Worm (Caenorhabditis elegans) whole organism, L4 larva: ENCODE data around the gene Y47D7A.19.

Source experiments
- F10B5.3 ChIP-seq: sonication (generic microtip); optimal IDR thresholded peaks from 2 replicates; lab custom pipeline; 2016; ENCODE audit warnings: mild to moderate bottlenecking, missing genetic modification characterization, missing compliant biosample characterization
- R02D3.7 ChIP-seq: fragments of 150-350 bp; sonication (generic microtip); optimal IDR thresholded peaks from 3 replicates; lab custom pipeline; 2014; ENCODE audit warnings: missing biosample characterization, missing genetic modification characterization
- T20F7.1 ChIP-seq: fragments of 200-800 bp; sonication (Bioruptor generic); optimal IDR thresholded peaks from 2 replicates; lab custom pipeline; 2018; ENCODE audit warnings: mild to moderate bottlenecking, missing genetic modification characterization, missing compliant biosample characterization
- Y105C5A.15 ChIP-seq: fragments of 200-800 bp; sonication (Bioruptor generic); IDR thresholded peaks from 2 replicates; pipeline ENCODE4 v1.3.6; 2022; ENCODE audit warnings: missing genetic modification characterization, missing compliant biosample characterization
- Y48G9A.11 ChIP-seq: fragments of 200-800 bp; sonication (Bioruptor generic); IDR thresholded peaks from 2 replicates; pipeline ENCODE4 v1.3.6; 2022; ENCODE audit warnings: missing genetic modification reagents, missing genetic modification characterization, missing compliant biosample characterization
- ZK337.2 ChIP-seq: fragments of 200-800 bp; sonication (Bioruptor generic); IDR thresholded peaks from 2 replicates; pipeline ENCODE4 v1.3.6; 2022; ENCODE audit warnings: missing genetic modification reagents, missing genetic modification characterization, missing compliant biosample characterization
- arid-1 ChIP-seq: fragments of 200-800 bp; sonication (Bioruptor generic); conservative IDR thresholded peaks from 2 replicates; pipeline ENCODE4 v1.3.6; 2022; ENCODE audit warnings: missing genetic modification reagents, missing genetic modification characterization, missing compliant biosample characterization
- ceh-20 ChIP-seq: fragments of 200-800 bp; sonication (Bioruptor generic); IDR thresholded peaks from 2 replicates; pipeline ENCODE4 v1.3.6; 2022; ENCODE audit warnings: missing genetic modification reagents, missing genetic modification characterization, missing compliant biosample characterization
- ceh-32 ChIP-seq: sonication (generic microtip); optimal IDR thresholded peaks from 2 replicates; lab custom pipeline; 2016; ENCODE audit warnings: mild to moderate bottlenecking, missing genetic modification characterization, missing compliant biosample characterization; ENCODE audit not compliant: poor library complexity
- daf-12 ChIP-seq: fragments of 150-350 bp; optimal IDR thresholded peaks from 2 replicates; lab custom pipeline; 2014; ENCODE audit warnings: missing biosample characterization, missing genetic modification reagents, missing genetic modification characterization
- daf-16 ChIP-seq, 3 experiments: sonication (generic microtip); optimal IDR thresholded peaks; 2 replicates each; lab custom pipeline; 2016 to 2017; ENCODE audit warnings: missing genetic modification characterization in 3 of 3, missing genetic modification reagents in 3 of 3, mild to moderate bottlenecking in 2 of 3, missing compliant biosample characterization in 2 of 3, missing biosample characterization in 1 of 3, moderate library complexity in 1 of 3
- daf-19 ChIP-seq: fragments of 200-800 bp; sonication (Bioruptor generic); conservative IDR thresholded peaks from 2 replicates; pipeline ENCODE4 v1.3.6; 2022; ENCODE audit warnings: missing genetic modification characterization, missing compliant biosample characterization
- dmd-6 ChIP-seq: fragments of 200-800 bp; sonication (Bioruptor generic); IDR thresholded peaks from 2 replicates; pipeline ENCODE4 v1.3.6; 2022; ENCODE audit warnings: missing genetic modification reagents, missing genetic modification characterization, missing compliant biosample characterization
- dmd-8 ChIP-seq: fragments of 200-800 bp; sonication (Bioruptor generic); IDR thresholded peaks from 2 replicates; pipeline ENCODE4 v1.3.6; 2022; ENCODE audit warnings: missing genetic modification characterization, missing compliant biosample characterization
- dmd-9 ChIP-seq: fragments of 200-800 bp; sonication (Bioruptor generic); IDR thresholded peaks from 2 replicates; pipeline ENCODE4 v1.3.6; 2022; ENCODE audit warnings: missing genetic modification reagents, missing genetic modification characterization, missing compliant biosample characterization
- dve-1 ChIP-seq: sonication (generic microtip); optimal IDR thresholded peaks from 2 replicates; lab custom pipeline; 2017; ENCODE audit warnings: antibody characterized with exemption, mild to moderate bottlenecking, missing genetic modification characterization, missing compliant biosample characterization; ENCODE audit not compliant: insufficient read depth
- fkh-10 ChIP-seq: fragments of 150-350 bp; optimal IDR thresholded peaks from 2 replicates; lab custom pipeline; 2014; ENCODE audit warnings: missing biosample characterization, missing genetic modification reagents, missing genetic modification characterization
- gei-8 ChIP-seq: fragments of 200-800 bp; sonication (Bioruptor generic); optimal IDR thresholded peaks from 2 replicates; lab custom pipeline; 2018; ENCODE audit warnings: mild to moderate bottlenecking, missing genetic modification characterization, missing compliant biosample characterization
- hif-1 ChIP-seq, 2 experiments: sonication (generic microtip); optimal IDR thresholded peaks; 2 replicates each; lab custom pipeline; 2016 to 2017; ENCODE audit warnings: missing compliant biosample characterization in 2 of 2, missing genetic modification characterization in 2 of 2, missing genetic modification reagents in 2 of 2, missing genotype in 2 of 2, mild to moderate bottlenecking in 1 of 2
- hmg-1.1 ChIP-seq: fragments of 200-800 bp; sonication (Bioruptor generic); IDR thresholded peaks from 2 replicates; pipeline ENCODE4 v1.3.6; 2022; ENCODE audit warnings: missing genetic modification reagents, missing genetic modification characterization, missing compliant biosample characterization
- jun-1 ChIP-seq: fragments of 150-350 bp; optimal IDR thresholded peaks from 2 replicates; lab custom pipeline; 2014; ENCODE audit warnings: missing biosample characterization, missing genetic modification reagents, missing genetic modification characterization
- lim-7 ChIP-seq: fragments of 200-800 bp; sonication (Bioruptor generic); IDR thresholded peaks from 2 replicates; pipeline ENCODE4 v1.3.6; 2022; ENCODE audit warnings: missing genetic modification characterization, missing compliant biosample characterization
- lin-39 ChIP-seq: fragments of 150-350 bp; optimal IDR thresholded peaks from 2 replicates; lab custom pipeline; 2014; ENCODE audit warnings: missing biosample characterization, missing genetic modification reagents, missing genetic modification characterization
- lir-3 ChIP-seq: sonication (generic microtip); optimal IDR thresholded peaks from 2 replicates; lab custom pipeline; 2016; ENCODE audit warnings: mild to moderate bottlenecking, missing genetic modification characterization, missing compliant biosample characterization
- lsy-2 ChIP-seq, 2 experiments: fragments of 150-350 bp in 1 of 2; sonication (generic microtip) in 1 of 2; optimal IDR thresholded peaks; 2 replicates each; lab custom pipeline; 2014 to 2017; ENCODE audit warnings: missing biosample characterization in 2 of 2, missing genetic modification characterization in 2 of 2
- mes-2 ChIP-seq: sonication (generic microtip); optimal IDR thresholded peaks from 2 replicates; lab custom pipeline; 2016; ENCODE audit warnings: missing genotype, mild to moderate bottlenecking, missing genetic modification characterization, missing compliant biosample characterization; ENCODE audit not compliant: poor library complexity, severe bottlenecking
- mxl-2 ChIP-seq: fragments of 200-800 bp; sonication (Bioruptor generic); conservative IDR thresholded peaks from 2 replicates; pipeline ENCODE4 v1.3.6; 2022; ENCODE audit warnings: missing genetic modification reagents, missing genetic modification characterization, missing compliant biosample characterization
- nhr-102 ChIP-seq: sonication (generic microtip); optimal IDR thresholded peaks from 2 replicates; lab custom pipeline; 2016; ENCODE audit warnings: mild to moderate bottlenecking, missing genetic modification characterization, moderate library complexity, missing compliant biosample characterization
- nhr-25 ChIP-seq: sonication (generic microtip); optimal IDR thresholded peaks from 2 replicates; lab custom pipeline; 2017; ENCODE audit warnings: missing genetic modification characterization, mild to moderate bottlenecking, missing compliant biosample characterization, antibody characterized with exemption, moderate library complexity, borderline replicate concordance; ENCODE audit not compliant: insufficient read depth
- nhr-28 ChIP-seq: fragments of 150-350 bp; optimal IDR thresholded peaks from 2 replicates; lab custom pipeline; 2014; ENCODE audit warnings: missing biosample characterization, missing genetic modification characterization
- nhr-42 ChIP-seq: fragments of 200-800 bp; sonication (Bioruptor generic); IDR thresholded peaks from 2 replicates; pipeline ENCODE4 v1.3.6; 2022; ENCODE audit warnings: missing genetic modification characterization, missing compliant biosample characterization
- nhr-6 ChIP-seq: fragments of 150-350 bp; optimal IDR thresholded peaks from 2 replicates; lab custom pipeline; 2014; ENCODE audit warnings: missing biosample characterization, missing genetic modification characterization
- nhr-76 ChIP-seq: fragments of 150-350 bp; optimal IDR thresholded peaks from 2 replicates; lab custom pipeline; 2014; ENCODE audit warnings: missing biosample characterization, missing genetic modification characterization
- pqm-1 ChIP-seq: sonication (generic microtip); optimal IDR thresholded peaks from 2 replicates; lab custom pipeline; 2017; ENCODE audit warnings: missing biosample characterization, missing genetic modification characterization
- sdz-12 ChIP-seq: fragments of 200-800 bp; sonication (Bioruptor generic); optimal IDR thresholded peaks from 2 replicates; lab custom pipeline; 2018; ENCODE audit warnings: mild to moderate bottlenecking, missing genetic modification characterization, missing compliant biosample characterization
- set-16 ChIP-seq: fragments of 200-800 bp; sonication (Bioruptor generic); IDR thresholded peaks from 2 replicates; pipeline ENCODE4 v1.3.6; 2022; ENCODE audit warnings: missing genetic modification reagents, missing genetic modification characterization, missing compliant biosample characterization
- skn-1 ChIP-seq: fragments of 150-350 bp; optimal IDR thresholded peaks from 2 replicates; lab custom pipeline; 2014; ENCODE audit warnings: missing biosample characterization, missing genetic modification characterization
- snpc-4 ChIP-seq: fragments of 150-350 bp; optimal IDR thresholded peaks from 2 replicates; lab custom pipeline; 2014; ENCODE audit warnings: missing biosample characterization, missing genetic modification characterization
- spr-3 ChIP-seq: fragments of 200-800 bp; sonication (Bioruptor generic); optimal IDR thresholded peaks from 2 replicates; lab custom pipeline; 2018; ENCODE audit warnings: mild to moderate bottlenecking, missing genetic modification characterization, missing compliant biosample characterization
- tra-1 ChIP-seq: fragments of 200-800 bp; sonication (Bioruptor generic); IDR thresholded peaks from 2 replicates; pipeline ENCODE4 v1.3.6; 2022; ENCODE audit warnings: missing genetic modification reagents, missing genetic modification characterization, missing compliant biosample characterization
- unc-130 ChIP-seq: sonication (generic microtip); optimal IDR thresholded peaks from 2 replicates; lab custom pipeline; 2016; ENCODE audit warnings: missing genetic modification reagents, missing genetic modification characterization, missing compliant biosample characterization
- vab-7 ChIP-seq: fragments of 200-800 bp; sonication (Bioruptor generic); IDR thresholded peaks from 2 replicates; pipeline ENCODE4 v1.3.6; 2022; ENCODE audit warnings: missing genetic modification reagents, missing genetic modification characterization, missing compliant biosample characterization
- zfp-2 ChIP-seq: sonication (generic microtip); optimal IDR thresholded peaks from 2 replicates; lab custom pipeline; 2016; ENCODE audit warnings: mild to moderate bottlenecking, missing genetic modification characterization, missing compliant biosample characterization
- zfp-3 ChIP-seq: fragments of 200-800 bp; sonication (Bioruptor generic); conservative IDR thresholded peaks from 2 replicates; pipeline ENCODE4 v1.3.6; 2022; ENCODE audit warnings: missing genetic modification reagents, missing genetic modification characterization, missing compliant biosample characterization

The Y47D7A.19 gene

ce11 chrV:4450523-4451089 lies 26.5 kb downstream of the Y47D7A.19 start, which contains the start of gene rft-2 (continued):
- TF ChIP-seq dve-1 (tag; lab: Kevin White, UChicago) (no peak), daf-12 (tag; lab: Kevin White, UChicago) (no peak), tra-1 (no peak), ceh-32 (tag; lab: Kevin White, UChicago) (no peak), mxl-2 (GFP tag; lab: Robert Waterston, UW) (no peak), dmd-6 (GFP tag; lab: Robert Waterston, UW) (no peak), zfp-2 (tag; lab: Kevin White, UChicago) (no peak), skn-1 (tag; lab: Kevin White, UChicago) (no peak), vab-7 (GFP tag; lab: Robert Waterston, UW) (no peak), nhr-42 (GFP tag; lab: Robert Waterston, UW) (no peak), Y105C5A.15 (no peak), pqm-1 (tag; lab: Kevin White, UChicago) (no peak), nhr-102 (peak; percentile 13), hmg-1.1 (GFP tag; lab: Robert Waterston, UW) (peak; percentile 45; the same call in 1 of the 2 replicates), nhr-6 (tag; lab: Kevin White, UChicago) (no peak), R02D3.7 (no peak), dmd-9 (GFP tag; lab: Robert Waterston, UW) (no peak), fkh-10 (GFP tag; lab: Kevin White, UChicago) (peak; percentile 24), snpc-4 (tag; lab: Kevin White, UChicago) (no peak), nhr-76 (tag; lab: Kevin White, UChicago) (no peak), jun-1 (no peak), set-16 (GFP tag; lab: Robert Waterston, UW) (no peak), T20F7.1 (GFP tag; lab: Kevin White, UChicago) (no peak), spr-3 (GFP tag; lab: Kevin White, UChicago) (no peak), lsy-2 (tag; optimal IDR thresholded peaks at IDR 0.05; lab: Kevin White, UChicago) (peak in 1 of 2 experiments; percentile 72), lir-3 (tag; lab: Kevin White, UChicago) (no peak), gei-8 (GFP tag; lab: Kevin White, UChicago) (no peak), lin-39 (tag; lab: Kevin White, UChicago) (no peak), dmd-8 (GFP tag; lab: Robert Waterston, UW) (no peak)

- TF ChIP-seq unc-130 (GFP tag; lab: Kevin White, UChicago): no peak
- no peak for TF ChIP-seq ceh-20 (GFP tag; lab: Robert Waterston, UW)
- TF ChIP-seq ZK337.2 (GFP tag; lab: Robert Waterston, UW): no peak
- no peak for TF ChIP-seq sdz-12 (GFP tag; lab: Kevin White, UChicago)
- no peak for TF ChIP-seq zfp-3 (GFP tag; lab: Robert Waterston, UW)
- no peak for TF ChIP-seq F10B5.3 (tag; lab: Kevin White, UChicago)
- TF ChIP-seq hif-1 (tag; optimal IDR thresholded peaks at IDR 0.05; lab: Kevin White, UChicago): no peak
- no peak for TF ChIP-seq mes-2
- TF ChIP-seq nhr-28 (tag; lab: Kevin White, UChicago): no peak
- TF ChIP-seq nhr-102: no peak
- TF ChIP-seq lim-7 (GFP tag; lab: Robert Waterston, UW): no peak
- TF ChIP-seq Y48G9A.11 (GFP tag; lab: Robert Waterston, UW): no peak
- TF ChIP-seq daf-16 (GFP tag; optimal IDR thresholded peaks at IDR 0.05; lab: Kevin White, UChicago): no peak
- TF ChIP-seq daf-16 (tag; optimal IDR thresholded peaks at IDR 0.05; lab: Kevin White, UChicago): no peak
- no peak for TF ChIP-seq set-16 (GFP tag; lab: Robert Waterston, UW)
- no peak for TF ChIP-seq nhr-25 (tag; lab: Kevin White, UChicago)
- no peak for TF ChIP-seq arid-1 (GFP tag; lab: Robert Waterston, UW)
- no peak for TF ChIP-seq jun-1
- no peak for TF ChIP-seq tra-1
- no peak for TF ChIP-seq daf-19 (GFP tag; lab: Robert Waterston, UW)
- TF ChIP-seq, all 104 proteins: peak for 0
These were observed 30.5 kb downstream of the Y47D7A.19 start, which contains the start of gene gnrr-5 for ce11 chrV:4454634-4455033. gnrr-5 (minus strand) TSS chrV:4454734.
